Worm (Caenorhabditis elegans) whole organism, L4/young adult: Measurements from ENCODE around the gene coq-3.

ENCODE experiments used
- W03F9.2 ChIP-seq: fragments of 150-350 bp; optimal IDR thresholded peaks from 2 replicates; lab custom pipeline; 2014; ENCODE audit warnings: missing biosample characterization, missing genetic modification characterization
- dao-5 ChIP-seq: sonication (generic microtip); optimal IDR thresholded peaks from 2 replicates; lab custom pipeline; 2016; ENCODE audit warnings: missing genotype, missing genetic modification characterization, moderate library complexity, missing compliant biosample characterization
- him-1 ChIP-seq: sonication (generic microtip); optimal IDR thresholded peaks from 2 replicates; lab custom pipeline; 2016; ENCODE audit warnings: missing genotype, missing genetic modification reagents, missing genetic modification characterization, missing compliant biosample characterization

ce11 chrIV:14773280-14774071 is 22.6 kb downstream of the coq-3 start, which contains the start of gene Y57G11C.36:
- no peak for TF ChIP-seq dao-5 (tag; lab: Kevin White, UChicago)
- TF ChIP-seq W03F9.2 (tag; lab: Kevin White, UChicago): no peak
- no peak for TF ChIP-seq him-1 (tag; lab: Kevin White, UChicago)
